Worm (Caenorhabditis elegans) whole organism, L2 larva: Measurements from ENCODE around the gene srz-11.
"Not testable (repeated sequence)": the region's sequence is repeated elsewhere in the genome, so short reads cannot be mapped to it uniquely, and the experiment has no call there.

Source experiments
- R02D3.7 ChIP-seq: fragments of 150-350 bp; optimal IDR thresholded peaks from 2 replicates; lab custom pipeline; 2014; ENCODE audit warnings: missing biosample characterization, missing genetic modification characterization
- Y55F3AM.14 ChIP-seq: fragments of 200-800 bp; sonication (Bioruptor generic); optimal IDR thresholded peaks from 2 replicates; lab custom pipeline; 2018; ENCODE audit warnings: mild to moderate bottlenecking, missing genetic modification characterization, missing compliant biosample characterization
- ZK546.5 ChIP-seq: sonication (generic microtip); optimal IDR thresholded peaks from 2 replicates; lab custom pipeline; 2017; ENCODE audit warnings: missing biosample characterization, missing genetic modification characterization
- alr-1 ChIP-seq: fragments of 150-350 bp; optimal IDR thresholded peaks from 2 replicates; lab custom pipeline; 2014; ENCODE audit warnings: missing biosample characterization, missing genetic modification characterization
- aly-2 ChIP-seq: fragments of 150-350 bp; optimal IDR thresholded peaks from 2 replicates; lab custom pipeline; 2014; ENCODE audit warnings: missing biosample characterization, missing genetic modification characterization
- blmp-1 ChIP-seq: sonication (generic microtip); optimal IDR thresholded peaks from 2 replicates; lab custom pipeline; 2017; ENCODE audit warnings: missing genetic modification characterization, mild to moderate bottlenecking, missing compliant biosample characterization, antibody characterized with exemption, moderate library complexity; ENCODE audit not compliant: insufficient read depth
- ceh-16 ChIP-seq: fragments of 150-350 bp; optimal IDR thresholded peaks from 2 replicates; lab custom pipeline; 2014; ENCODE audit warnings: missing biosample characterization, missing genetic modification characterization
- ceh-82 ChIP-seq: fragments of 150-350 bp; optimal IDR thresholded peaks from 2 replicates; lab custom pipeline; 2014; ENCODE audit warnings: missing biosample characterization, missing genetic modification characterization
- crh-2 ChIP-seq: sonication (generic microtip); optimal IDR thresholded peaks from 2 replicates; lab custom pipeline; 2017; ENCODE audit warnings: missing biosample characterization, missing genetic modification characterization
- dmd-4 ChIP-seq: sonication (generic microtip); optimal IDR thresholded peaks from 2 replicates; lab custom pipeline; 2017; ENCODE audit warnings: missing biosample characterization, missing genetic modification characterization
- egl-27 ChIP-seq: sonication (generic microtip); optimal IDR thresholded peaks from 3 replicates; lab custom pipeline; 2017; ENCODE audit warnings: missing biosample characterization, missing genetic modification reagents, missing genetic modification characterization
- elt-1 ChIP-seq: fragments of 150-350 bp; optimal IDR thresholded peaks from 2 replicates; lab custom pipeline; 2014; ENCODE audit warnings: missing biosample characterization, missing genetic modification characterization
- elt-3 ChIP-seq: sonication (generic microtip); optimal IDR thresholded peaks from 2 replicates; lab custom pipeline; 2017; ENCODE audit warnings: missing biosample characterization, missing genetic modification characterization
- gmeb-1 ChIP-seq: fragments of 150-350 bp; optimal IDR thresholded peaks from 2 replicates; lab custom pipeline; 2014; ENCODE audit warnings: missing biosample characterization, missing genetic modification characterization
- lin-11 ChIP-seq: fragments of 150-350 bp; sonication (generic microtip); optimal IDR thresholded peaks from 2 replicates; lab custom pipeline; 2014; ENCODE audit warnings: missing biosample characterization, missing genetic modification characterization, inconsistent platforms, mixed read lengths
- lin-13 ChIP-seq: fragments of 150-350 bp; optimal IDR thresholded peaks from 2 replicates; lab custom pipeline; 2014; ENCODE audit warnings: missing biosample characterization, missing genetic modification reagents, missing genetic modification characterization
- lsy-2 ChIP-seq, 2 experiments: fragments of 150-350 bp in 1 of 2; sonication (generic microtip) in 1 of 2; optimal IDR thresholded peaks; 2 replicates each; lab custom pipeline; 2014 to 2017; ENCODE audit warnings: missing biosample characterization in 2 of 2, missing genetic modification characterization in 2 of 2
- mab-5 ChIP-seq: fragments of 150-350 bp; optimal IDR thresholded peaks from 2 replicates; lab custom pipeline; 2014; ENCODE audit warnings: missing biosample characterization, missing genetic modification characterization
- mbf-1 ChIP-seq: sonication (generic microtip); optimal IDR thresholded peaks from 2 replicates; lab custom pipeline; 2017; ENCODE audit warnings: missing biosample characterization, missing genetic modification characterization
- nhr-10 ChIP-seq: sonication (generic microtip); optimal IDR thresholded peaks from 2 replicates; lab custom pipeline; 2017; ENCODE audit warnings: missing biosample characterization, missing genetic modification characterization
- nhr-12 ChIP-seq: fragments of 150-350 bp; optimal IDR thresholded peaks from 2 replicates; lab custom pipeline; 2014; ENCODE audit warnings: missing biosample characterization, missing genetic modification characterization
- nhr-129 ChIP-seq: fragments of 150-350 bp; optimal IDR thresholded peaks from 2 replicates; lab custom pipeline; 2014; ENCODE audit warnings: missing biosample characterization, missing genetic modification characterization
- nhr-21 ChIP-seq: fragments of 150-350 bp; optimal IDR thresholded peaks from 2 replicates; lab custom pipeline; 2014; ENCODE audit warnings: missing biosample characterization, missing genetic modification characterization
- nhr-237 ChIP-seq: fragments of 150-350 bp; optimal IDR thresholded peaks from 2 replicates; lab custom pipeline; 2014; ENCODE audit warnings: missing biosample characterization, missing genetic modification characterization
- nhr-6 ChIP-seq: fragments of 150-350 bp; optimal IDR thresholded peaks from 2 replicates; lab custom pipeline; 2014; ENCODE audit warnings: missing biosample characterization, missing genetic modification characterization
- nhr-77 ChIP-seq: fragments of 150-350 bp; optimal IDR thresholded peaks from 2 replicates; lab custom pipeline; 2014; ENCODE audit warnings: missing biosample characterization, missing genetic modification characterization
- peb-1 ChIP-seq: fragments of 150-350 bp; optimal IDR thresholded peaks from 2 replicates; lab custom pipeline; 2014; ENCODE audit warnings: missing biosample characterization, missing genetic modification characterization
- sem-4 ChIP-seq: fragments of 150-350 bp; optimal IDR thresholded peaks from 2 replicates; lab custom pipeline; 2014; ENCODE audit warnings: missing biosample characterization, missing genetic modification reagents, missing genetic modification characterization
- sma-9 ChIP-seq, 2 experiments: fragments of 150-350 bp in 1 of 2; sonication (generic microtip) in 1 of 2; optimal IDR thresholded peaks; 2 replicates each; lab custom pipeline; 2014 to 2016; ENCODE audit warnings: missing genetic modification characterization in 2 of 2, mild to moderate bottlenecking in 1 of 2, missing biosample characterization in 1 of 2, missing compliant biosample characterization in 1 of 2, missing genetic modification reagents in 1 of 2, moderate library complexity in 1 of 2
- snpc-4 ChIP-seq: fragments of 150-350 bp; optimal IDR thresholded peaks from 2 replicates; lab custom pipeline; 2014; ENCODE audit warnings: missing biosample characterization, missing genetic modification characterization
- unc-39 ChIP-seq: fragments of 150-350 bp; optimal IDR thresholded peaks from 2 replicates; lab custom pipeline; 2014; ENCODE audit warnings: missing biosample characterization, missing genetic modification characterization
- unc-55 ChIP-seq: fragments of 150-350 bp; sonication (generic microtip); optimal IDR thresholded peaks from 3 replicates; lab custom pipeline; 2014; ENCODE audit warnings: missing biosample characterization, missing genetic modification reagents, missing genetic modification characterization
- zag-1 ChIP-seq: fragments of 150-350 bp; optimal IDR thresholded peaks from 2 replicates; lab custom pipeline; 2014; ENCODE audit warnings: missing biosample characterization, missing genetic modification characterization
- ztf-1 ChIP-seq: fragments of 200-800 bp; sonication (Bioruptor generic); conservative IDR thresholded peaks from 2 replicates; pipeline ENCODE4 v1.3.6; 2022; ENCODE audit warnings: missing genetic modification characterization, missing compliant biosample characterization

The srz-11 gene

ce11 chrV:15162697-15163096 lies at the start of gene srz-11:
Gene srz-11, plus strand, starts transcription at chrV:15163082.
- TF ChIP-seq ceh-16: no peak
- no peak for TF ChIP-seq mbf-1
- no peak for TF ChIP-seq lin-11 (tag; lab: Kevin White, UChicago)
- no peak for TF ChIP-seq ceh-82 (tag; lab: Kevin White, UChicago)
- TF ChIP-seq unc-55 (GFP tag; lab: Kevin White, UChicago): no peak
- no peak for TF ChIP-seq elt-3 (tag; lab: Kevin White, UChicago)
- no peak for TF ChIP-seq Y55F3AM.14 (GFP tag; lab: Kevin White, UChicago)
- TF ChIP-seq nhr-21: no peak
- TF ChIP-seq unc-39: no peak
- no peak for TF ChIP-seq nhr-6 (tag; lab: Kevin White, UChicago)
- TF ChIP-seq nhr-129 (tag; lab: Kevin White, UChicago): no peak
- no peak for TF ChIP-seq elt-1 (tag; lab: Kevin White, UChicago)
- TF ChIP-seq sem-4 (tag; lab: Kevin White, UChicago): no peak

- TF ChIP-seq alr-1 (tag; lab: Kevin White, UChicago) (no peak), nhr-12 (tag; lab: Kevin White, UChicago) (no peak), elt-1 (tag; lab: Kevin White, UChicago) (no peak), nhr-6 (tag; lab: Kevin White, UChicago) (no peak), snpc-4 (no peak)
These were observed 48.9 kb upstream of the srz-11 start, which contains the start of gene T01G5.6 for ce11 chrV:15113992-15114391. Gene T01G5.6, minus strand, starts transcription at chrV:15114092.

ce11 chrV:15115968-15116367 lies 46.9 kb upstream of the srz-11 start, which contains the start of gene T01G5.8:
Gene T01G5.8, plus strand, starts transcription at chrV:15116268.
- not testable (repeated sequence) for TF ChIP-seq alr-1 (tag; lab: Kevin White, UChicago); Y55F3AM.14 (GFP tag; lab: Kevin White, UChicago); crh-2 (tag; lab: Kevin White, UChicago)

- TF ChIP-seq blmp-1 (no peak), unc-55 (GFP tag; lab: Kevin White, UChicago) (no peak), crh-2 (tag; lab: Kevin White, UChicago) (no peak), aly-2 (no peak), lin-13 (GFP tag; lab: Kevin White, UChicago) (no peak), dmd-4 (tag; lab: Kevin White, UChicago) (no peak), zag-1 (no peak), ceh-82 (tag; lab: Kevin White, UChicago) (no peak), peb-1 (no peak), sma-9 (GFP tag; optimal IDR thresholded peaks at IDR 0.05; lab: Kevin White, UChicago) (no peak), sma-9 (tag; optimal IDR thresholded peaks at IDR 0.05; lab: Kevin White, UChicago) (no peak), nhr-21 (no peak), Y55F3AM.14 (GFP tag; lab: Kevin White, UChicago) (no peak), nhr-12 (tag; lab: Kevin White, UChicago) (no peak), elt-3 (tag; lab: Kevin White, UChicago) (no peak), ceh-16 (no peak), mab-5 (tag; lab: Kevin White, UChicago) (no peak), ztf-1 (GFP tag; lab: Robert Waterston, UW) (no peak), egl-27 (no peak), R02D3.7 (tag; lab: Kevin White, UChicago) (no peak), nhr-10 (tag; lab: Kevin White, UChicago) (no peak)
- TF ChIP-seq, all 48 proteins: peak for 0
These were observed 43.4 kb upstream of the srz-11 start, which contains the start of gene flor-1 for ce11 chrV:15119517-15119916. Gene flor-1, minus strand, starts transcription at chrV:15119617.

- TF ChIP-seq ceh-82 (tag; lab: Kevin White, UChicago); peb-1; ZK546.5: not testable (repeated sequence)
These were observed 37.7 kb upstream of the srz-11 start, which contains the start of gene ugt-30 for ce11 chrV:15125162-15125561. Gene ugt-30, minus strand, starts transcription at chrV:15125262.

ce11 chrV:15127413-15127812 lies 35.5 kb upstream of the srz-11 start, which contains the start of gene srj-27:
Gene srj-27, minus strand, starts transcription at chrV:15127513.
- TF ChIP-seq nhr-12 (tag; lab: Kevin White, UChicago) (no peak), elt-3 (tag; lab: Kevin White, UChicago) (no peak), Y55F3AM.14 (GFP tag; lab: Kevin White, UChicago) (no peak), gmeb-1 (tag; lab: Kevin White, UChicago) (no peak), nhr-21 (no peak), nhr-237 (tag; lab: Kevin White, UChicago) (no peak), sma-9 (GFP tag; optimal IDR thresholded peaks at IDR 0.05; lab: Kevin White, UChicago) (no peak), sma-9 (tag; optimal IDR thresholded peaks at IDR 0.05; lab: Kevin White, UChicago) (no peak), nhr-6 (tag; lab: Kevin White, UChicago) (no peak), lsy-2 (tag; optimal IDR thresholded peaks at IDR 0.05; lab: Kevin White, UChicago) (no peak), dmd-4 (tag; lab: Kevin White, UChicago) (no peak), lin-11 (tag; lab: Kevin White, UChicago) (no peak), nhr-77 (tag; lab: Kevin White, UChicago) (no peak), snpc-4 (no peak), elt-1 (tag; lab: Kevin White, UChicago) (no peak), ceh-16 (no peak), alr-1 (tag; lab: Kevin White, UChicago) (no peak), aly-2 (no peak)
- TF ChIP-seq, all 48 proteins: peak for 0
